Fruit fly (Drosophila melanogaster) whole organism, embryonic: Measurements from ENCODE around the gene sle.

ENCODE experiments used
- CG10209 ChIP-seq: fragments of 200-800 bp; sonication (Bioruptor generic); optimal IDR thresholded peaks from 3 replicates; lab custom pipeline; 2017; ENCODE audit warnings: missing biosample characterization, mild to moderate bottlenecking, missing genetic modification characterization, missing genetic modification reagents
- CG12071 ChIP-seq: fragments of 200-800 bp; sonication (Bioruptor generic); optimal IDR thresholded peaks from 3 replicates; lab custom pipeline; 2018; ENCODE audit warnings: missing biosample characterization, mild to moderate bottlenecking, missing genetic modification characterization
- CG13296 ChIP-seq: fragments of 200-800 bp; sonication (Bioruptor generic); optimal IDR thresholded peaks from 3 replicates; lab custom pipeline; 2018; ENCODE audit warnings: missing biosample characterization, mild to moderate bottlenecking, missing genetic modification characterization
- CG14050 ChIP-seq: fragments of 200-800 bp; sonication (Bioruptor generic); IDR thresholded peaks from 3 replicates; pipeline ENCODE4 v1.3.6; 2022; ENCODE audit warnings: missing biosample characterization, missing genetic modification characterization
- Dip3 ChIP-seq: fragments of 200-800 bp; sonication (Bioruptor generic); optimal IDR thresholded peaks from 3 replicates; lab custom pipeline; 2016; ENCODE audit warnings: missing biosample characterization, missing genetic modification characterization
- Meics ChIP-seq: fragments of 200-800 bp; sonication (Bioruptor generic); optimal IDR thresholded peaks from 2 replicates; lab custom pipeline; 2017; ENCODE audit warnings: missing biosample characterization, mild to moderate bottlenecking, missing genetic modification characterization
- Poxn ChIP-seq: fragments of 200-800 bp; sonication (Bioruptor generic); IDR thresholded peaks from 2 replicates; pipeline ENCODE4 v1.3.6; 2022; ENCODE audit warnings: missing biosample characterization, missing genetic modification characterization
- chif ChIP-seq, 2 experiments: fragments of 200-800 bp; sonication (Bioruptor generic); optimal IDR thresholded peaks; 3 replicates each; lab custom pipeline; 2016; ENCODE audit warnings: missing biosample characterization in 2 of 2, missing genetic modification characterization in 2 of 2
- dysf ChIP-seq: fragments of 200-800 bp; sonication (Bioruptor generic); IDR thresholded peaks from 3 replicates; pipeline ENCODE4 v1.3.6; 2022; ENCODE audit warnings: missing biosample characterization, missing genetic modification characterization
- pros ChIP-seq: fragments of 200-800 bp; sonication (Bioruptor generic); optimal IDR thresholded peaks from 3 replicates; lab custom pipeline; 2019; ENCODE audit warnings: missing biosample characterization, mild to moderate bottlenecking, missing genetic modification characterization, moderate library complexity

- TF ChIP-seq chif (GFP tag; optimal IDR thresholded peaks at IDR 0.05; lab: Kevin White, UChicago): no peak
- no peak for TF ChIP-seq Meics
- no peak for TF ChIP-seq dysf (GFP tag; lab: Robert Waterston, UW)
- TF ChIP-seq CG10209 (GFP tag; lab: Kevin White, UChicago): no peak
- no peak for TF ChIP-seq CG12071 (GFP tag; lab: Kevin White, UChicago)
- TF ChIP-seq Dip3 (GFP tag; lab: Kevin White, UChicago): no peak
- TF ChIP-seq CG14050 (GFP tag; lab: Robert Waterston, UW): no peak
- no peak for TF ChIP-seq pros (GFP tag; lab: Kevin White, UChicago)
- TF ChIP-seq CG13296: no peak
- TF ChIP-seq Poxn (GFP tag; lab: Robert Waterston, UW): no peak
Observed at dm6 chr3R:10330734-10331642, 1.9 kb upstream of the sle start, which contains the start of the genes Bruce and CG12818.
